Worm (Caenorhabditis elegans) whole organism, L2 larva: Measurements from ENCODE around the gene vps-36.

ENCODE experiments used
- C34F6.9 ChIP-seq: fragments of 150-350 bp; optimal IDR thresholded peaks from 2 replicates; lab custom pipeline; 2014; ENCODE audit warnings: missing biosample characterization, missing genetic modification characterization
- F13H6.1 ChIP-seq: sonication (generic microtip); optimal IDR thresholded peaks from 2 replicates; lab custom pipeline; 2016; ENCODE audit warnings: missing genetic modification characterization, missing compliant biosample characterization
- R02D3.7 ChIP-seq: fragments of 150-350 bp; optimal IDR thresholded peaks from 2 replicates; lab custom pipeline; 2014; ENCODE audit warnings: missing biosample characterization, missing genetic modification characterization
- Y55F3AM.14 ChIP-seq: fragments of 200-800 bp; sonication (Bioruptor generic); optimal IDR thresholded peaks from 2 replicates; lab custom pipeline; 2018; ENCODE audit warnings: mild to moderate bottlenecking, missing genetic modification characterization, missing compliant biosample characterization
- alr-1 ChIP-seq: fragments of 150-350 bp; optimal IDR thresholded peaks from 2 replicates; lab custom pipeline; 2014; ENCODE audit warnings: missing biosample characterization, missing genetic modification characterization
- ceh-16 ChIP-seq: fragments of 150-350 bp; optimal IDR thresholded peaks from 2 replicates; lab custom pipeline; 2014; ENCODE audit warnings: missing biosample characterization, missing genetic modification characterization
- crh-2 ChIP-seq: sonication (generic microtip); optimal IDR thresholded peaks from 2 replicates; lab custom pipeline; 2017; ENCODE audit warnings: missing biosample characterization, missing genetic modification characterization
- dmd-4 ChIP-seq: sonication (generic microtip); optimal IDR thresholded peaks from 2 replicates; lab custom pipeline; 2017; ENCODE audit warnings: missing biosample characterization, missing genetic modification characterization
- egl-27 ChIP-seq: sonication (generic microtip); optimal IDR thresholded peaks from 3 replicates; lab custom pipeline; 2017; ENCODE audit warnings: missing biosample characterization, missing genetic modification reagents, missing genetic modification characterization
- elt-1 ChIP-seq: fragments of 150-350 bp; optimal IDR thresholded peaks from 2 replicates; lab custom pipeline; 2014; ENCODE audit warnings: missing biosample characterization, missing genetic modification characterization
- elt-3 ChIP-seq: sonication (generic microtip); optimal IDR thresholded peaks from 2 replicates; lab custom pipeline; 2017; ENCODE audit warnings: missing biosample characterization, missing genetic modification characterization
- fos-1 ChIP-seq: fragments of 150-350 bp; optimal IDR thresholded peaks from 2 replicates; lab custom pipeline; 2014; ENCODE audit warnings: missing biosample characterization, missing genetic modification characterization
- gmeb-1 ChIP-seq: fragments of 150-350 bp; optimal IDR thresholded peaks from 2 replicates; lab custom pipeline; 2014; ENCODE audit warnings: missing biosample characterization, missing genetic modification characterization
- lin-11 ChIP-seq: fragments of 150-350 bp; sonication (generic microtip); optimal IDR thresholded peaks from 2 replicates; lab custom pipeline; 2014; ENCODE audit warnings: missing biosample characterization, missing genetic modification characterization, inconsistent platforms, mixed read lengths
- lin-13 ChIP-seq: fragments of 150-350 bp; optimal IDR thresholded peaks from 2 replicates; lab custom pipeline; 2014; ENCODE audit warnings: missing biosample characterization, missing genetic modification reagents, missing genetic modification characterization
- lin-39 ChIP-seq: fragments of 150-350 bp; optimal IDR thresholded peaks from 2 replicates; lab custom pipeline; 2014; ENCODE audit warnings: missing biosample characterization, missing genetic modification reagents, missing genetic modification characterization
- lsy-2 ChIP-seq, 2 experiments: fragments of 150-350 bp in 1 of 2; sonication (generic microtip) in 1 of 2; optimal IDR thresholded peaks; 2 replicates each; lab custom pipeline; 2014 to 2017; ENCODE audit warnings: missing biosample characterization in 2 of 2, missing genetic modification characterization in 2 of 2
- mab-5 ChIP-seq: fragments of 150-350 bp; optimal IDR thresholded peaks from 2 replicates; lab custom pipeline; 2014; ENCODE audit warnings: missing biosample characterization, missing genetic modification characterization
- mbf-1 ChIP-seq: sonication (generic microtip); optimal IDR thresholded peaks from 2 replicates; lab custom pipeline; 2017; ENCODE audit warnings: missing biosample characterization, missing genetic modification characterization
- nhr-10 ChIP-seq: sonication (generic microtip); optimal IDR thresholded peaks from 2 replicates; lab custom pipeline; 2017; ENCODE audit warnings: missing biosample characterization, missing genetic modification characterization
- nhr-21 ChIP-seq: fragments of 150-350 bp; optimal IDR thresholded peaks from 2 replicates; lab custom pipeline; 2014; ENCODE audit warnings: missing biosample characterization, missing genetic modification characterization
- nhr-23 ChIP-seq: fragments of 150-350 bp; optimal IDR thresholded peaks from 2 replicates; lab custom pipeline; 2014; ENCODE audit warnings: missing biosample characterization, missing genetic modification reagents, missing genetic modification characterization
- nhr-237 ChIP-seq: fragments of 150-350 bp; optimal IDR thresholded peaks from 2 replicates; lab custom pipeline; 2014; ENCODE audit warnings: missing biosample characterization, missing genetic modification characterization
- nhr-25 ChIP-seq: fragments of 150-350 bp; sonication (generic microtip); optimal IDR thresholded peaks from 3 replicates; lab custom pipeline; 2014; ENCODE audit warnings: missing biosample characterization, missing genetic modification characterization
- nhr-6 ChIP-seq: fragments of 150-350 bp; optimal IDR thresholded peaks from 2 replicates; lab custom pipeline; 2014; ENCODE audit warnings: missing biosample characterization, missing genetic modification characterization
- nhr-77 ChIP-seq: fragments of 150-350 bp; optimal IDR thresholded peaks from 2 replicates; lab custom pipeline; 2014; ENCODE audit warnings: missing biosample characterization, missing genetic modification characterization
- peb-1 ChIP-seq: fragments of 150-350 bp; optimal IDR thresholded peaks from 2 replicates; lab custom pipeline; 2014; ENCODE audit warnings: missing biosample characterization, missing genetic modification characterization
- sem-4 ChIP-seq: fragments of 150-350 bp; optimal IDR thresholded peaks from 2 replicates; lab custom pipeline; 2014; ENCODE audit warnings: missing biosample characterization, missing genetic modification reagents, missing genetic modification characterization
- skn-1 ChIP-seq: sonication (generic microtip); optimal IDR thresholded peaks from 2 replicates; lab custom pipeline; 2017; ENCODE audit warnings: missing biosample characterization, missing genetic modification characterization
- sma-3 ChIP-seq: sonication (generic microtip); optimal IDR thresholded peaks from 2 replicates; lab custom pipeline; 2016; ENCODE audit warnings: missing genetic modification reagents, missing genetic modification characterization, missing compliant biosample characterization
- sma-9 ChIP-seq, 2 experiments: fragments of 150-350 bp in 1 of 2; sonication (generic microtip) in 1 of 2; optimal IDR thresholded peaks; 2 replicates each; lab custom pipeline; 2014 to 2016; ENCODE audit warnings: missing genetic modification characterization in 2 of 2, mild to moderate bottlenecking in 1 of 2, missing biosample characterization in 1 of 2, missing compliant biosample characterization in 1 of 2, missing genetic modification reagents in 1 of 2, moderate library complexity in 1 of 2
- snpc-4 ChIP-seq: fragments of 150-350 bp; optimal IDR thresholded peaks from 2 replicates; lab custom pipeline; 2014; ENCODE audit warnings: missing biosample characterization, missing genetic modification characterization
- unc-39 ChIP-seq: fragments of 150-350 bp; optimal IDR thresholded peaks from 2 replicates; lab custom pipeline; 2014; ENCODE audit warnings: missing biosample characterization, missing genetic modification characterization
- unc-62 ChIP-seq: fragments of 150-350 bp; optimal IDR thresholded peaks from 2 replicates; lab custom pipeline; 2014; ENCODE audit warnings: missing biosample characterization, missing genetic modification reagents, missing genetic modification characterization
- zag-1 ChIP-seq: fragments of 150-350 bp; optimal IDR thresholded peaks from 2 replicates; lab custom pipeline; 2014; ENCODE audit warnings: missing biosample characterization, missing genetic modification characterization
- ztf-11 ChIP-seq: sonication (generic microtip); optimal IDR thresholded peaks from 2 replicates; lab custom pipeline; 2017; ENCODE audit warnings: missing biosample characterization, missing genetic modification characterization
- ztf-4 ChIP-seq: fragments of 150-350 bp; optimal IDR thresholded peaks from 2 replicates; lab custom pipeline; 2014; ENCODE audit warnings: missing biosample characterization, missing genetic modification characterization

The vps-36 gene

ce11 chrV:10998797-10999196, 38.3 kb upstream of the vps-36 start, which contains the start of gene F53B7.7:
Gene F53B7.7, plus strand, starts transcription at chrV:10999097.
- no peak for TF ChIP-seq skn-1 (tag; lab: Kevin White, UChicago)
- no peak for TF ChIP-seq nhr-23 (tag; lab: Kevin White, UChicago)
- TF ChIP-seq nhr-77 (tag; lab: Kevin White, UChicago) = no peak
- TF ChIP-seq unc-39 (tag; lab: Kevin White, UChicago) = no peak
- TF ChIP-seq sem-4 (tag; lab: Kevin White, UChicago) = no peak
- no peak for TF ChIP-seq R02D3.7 (tag; lab: Kevin White, UChicago)
- no peak for TF ChIP-seq nhr-21 (tag; lab: Kevin White, UChicago)
- no peak for TF ChIP-seq zag-1 (tag; lab: Kevin White, UChicago)
- TF ChIP-seq egl-27 = no peak
- TF ChIP-seq lsy-2 (tag; optimal IDR thresholded peaks at IDR 0.05; lab: Kevin White, UChicago) = no peak
- TF ChIP-seq nhr-25 (tag; lab: Kevin White, UChicago) = no peak
- no peak for TF ChIP-seq crh-2 (tag; lab: Kevin White, UChicago)
- TF ChIP-seq lin-11 (tag; lab: Kevin White, UChicago) = no peak
- no peak for TF ChIP-seq unc-62 (GFP tag; lab: Kevin White, UChicago)
- TF ChIP-seq fos-1 (tag; lab: Kevin White, UChicago) = no peak
- TF ChIP-seq elt-3 (tag; lab: Kevin White, UChicago) = no peak

DNA sequence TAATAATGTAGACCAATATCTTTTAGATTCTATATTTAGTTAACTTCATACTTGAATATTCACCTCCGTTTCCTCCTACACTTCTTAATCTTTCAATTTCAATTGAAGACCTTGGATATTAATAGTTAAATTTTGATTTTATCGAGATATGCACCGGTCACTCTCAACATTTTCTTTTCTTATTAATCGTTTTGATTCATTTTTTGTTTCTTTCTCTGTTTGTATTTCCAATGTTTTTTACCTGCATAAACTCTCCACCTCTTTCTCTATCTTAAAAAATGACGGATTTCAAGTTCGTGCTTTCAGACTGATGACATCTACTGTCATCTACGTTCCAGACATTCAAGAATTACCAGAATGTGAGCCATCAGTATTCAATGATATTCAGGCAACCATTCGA, 31.3 kb upstream of the vps-36 start, which contains the start of gene frpr-9:
Gene frpr-9, plus strand, starts transcription at position 301 of the 400 bp plus-strand sequence.
- no peak for TF ChIP-seq snpc-4 (tag; lab: Kevin White, UChicago)
- no peak for TF ChIP-seq nhr-21 (tag; lab: Kevin White, UChicago)
- TF ChIP-seq lin-39 = no peak
- TF ChIP-seq alr-1 = no peak
- no peak for TF ChIP-seq sma-3 (GFP tag; lab: Kevin White, UChicago)
- TF ChIP-seq egl-27 = no peak
- TF ChIP-seq nhr-77 (tag; lab: Kevin White, UChicago) = no peak
- no peak for TF ChIP-seq elt-1 (tag; lab: Kevin White, UChicago)
- TF ChIP-seq fos-1 (tag; lab: Kevin White, UChicago) = no peak
- no peak for TF ChIP-seq nhr-23 (tag; lab: Kevin White, UChicago)

DNA sequence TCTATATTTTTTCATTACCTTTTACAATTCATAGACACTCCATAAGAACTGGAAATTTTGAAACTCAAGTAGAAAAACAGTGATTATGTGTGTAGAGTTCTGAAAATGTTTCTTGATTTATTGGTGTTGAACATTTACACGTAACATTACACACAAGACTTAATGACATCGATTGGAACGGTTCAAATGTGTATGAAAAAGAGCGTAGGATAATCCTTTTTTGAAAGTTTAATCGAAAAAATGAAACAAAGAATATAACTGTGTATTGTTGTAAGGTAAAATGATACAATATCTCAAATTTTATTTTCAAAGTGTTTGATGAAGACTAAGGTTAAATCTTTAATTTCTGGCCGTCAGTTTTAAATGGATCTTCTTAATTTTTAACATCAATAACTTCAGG, 20.6 kb upstream of the vps-36 start, which contains the start of gene fig-1:
Gene fig-1, minus strand, starts transcription at position 101 of the 400 bp plus-strand sequence.
- TF ChIP-seq skn-1 (tag; lab: Kevin White, UChicago) (no peak), unc-39 (tag; lab: Kevin White, UChicago) (no peak), sem-4 (tag; lab: Kevin White, UChicago) (no peak), crh-2 (tag; lab: Kevin White, UChicago) (no peak), ceh-16 (tag; lab: Kevin White, UChicago) (no peak), F13H6.1 (no peak), Y55F3AM.14 (GFP tag; lab: Kevin White, UChicago) (no peak), nhr-25 (tag; lab: Kevin White, UChicago) (no peak), nhr-6 (no peak), peb-1 (tag; lab: Kevin White, UChicago) (no peak), mab-5 (no peak), nhr-237 (tag; lab: Kevin White, UChicago) (no peak), unc-62 (GFP tag; lab: Kevin White, UChicago) (no peak), sma-9 (GFP tag; optimal IDR thresholded peaks at IDR 0.05; lab: Kevin White, UChicago) (no peak), sma-9 (tag; optimal IDR thresholded peaks at IDR 0.05; lab: Kevin White, UChicago) (no peak), nhr-21 (tag; lab: Kevin White, UChicago) (no peak), C34F6.9 (tag; lab: Kevin White, UChicago) (no peak), lin-13 (GFP tag; lab: Kevin White, UChicago) (no peak), nhr-77 (tag; lab: Kevin White, UChicago) (no peak)

DNA sequence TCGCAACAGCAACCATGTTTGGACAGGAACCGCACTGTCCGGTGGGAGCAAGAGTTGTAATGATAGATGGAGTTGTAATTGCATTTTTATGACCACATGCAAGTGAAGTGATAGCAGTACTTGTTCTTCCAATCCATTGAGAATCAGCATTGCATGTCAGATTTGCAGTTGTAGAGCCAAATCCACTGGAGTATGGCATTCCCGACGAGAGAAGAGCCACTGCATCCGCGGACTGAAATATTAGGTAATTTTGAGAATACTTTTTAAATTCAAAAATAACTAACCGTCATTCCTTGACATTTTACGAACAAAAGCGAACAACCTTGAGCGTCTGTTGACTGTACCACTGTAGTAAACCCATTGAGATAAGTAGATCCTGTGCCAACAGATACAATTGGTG, 14.6 kb upstream of the vps-36 start:
- TF ChIP-seq nhr-10 (tag; lab: Kevin White, UChicago) = no peak
- TF ChIP-seq, all 48 proteins: peak for 0

ce11 chrV:10970930-10971329, 10.5 kb upstream of the vps-36 start:
- TF ChIP-seq unc-39 (tag; lab: Kevin White, UChicago) = no peak
- no peak for TF ChIP-seq gmeb-1 (tag; lab: Kevin White, UChicago)
- TF ChIP-seq ztf-11 (tag; lab: Kevin White, UChicago) = no peak
- no peak for TF ChIP-seq F13H6.1
- TF ChIP-seq dmd-4 (tag; lab: Kevin White, UChicago) = no peak
- no peak for TF ChIP-seq mbf-1
- no peak for TF ChIP-seq Y55F3AM.14 (GFP tag; lab: Kevin White, UChicago)
- TF ChIP-seq C34F6.9 (tag; lab: Kevin White, UChicago) = no peak
- TF ChIP-seq ztf-4 (tag; lab: Kevin White, UChicago) = no peak
- TF ChIP-seq peb-1 (tag; lab: Kevin White, UChicago) = no peak
- TF ChIP-seq crh-2 (tag; lab: Kevin White, UChicago) = no peak
- no peak for TF ChIP-seq lin-39
- TF ChIP-seq snpc-4 (tag; lab: Kevin White, UChicago) = no peak
- TF ChIP-seq elt-3 (tag; lab: Kevin White, UChicago) = no peak
- TF ChIP-seq nhr-6 = no peak
